Fruit fly (Drosophila melanogaster): ENCODE results near the gene dec.

The dec gene

dm6 chrX:7908239-7909068 is 35.4 kb upstream of the dec start, which contains the start of the genes dpr14 and spidey:
TSS of gene dpr14 (minus strand) at chrX:7908286.
TSS of gene spidey (plus strand) at chrX:7908931.
- TF ChIP-seq CG11617 (GFP tag; optimal IDR thresholded peaks at IDR 0.05) (peak; percentile 89), pad (GFP tag; optimal IDR thresholded peaks at IDR 0.05) (peak; percentile 99), tj (GFP tag; optimal IDR thresholded peaks at IDR 0.05) (no peak), CG33017 (tag; optimal IDR thresholded peaks at IDR 0.05) (peak; percentile 78), CG7101 (tag; optimal IDR thresholded peaks at IDR 0.05) (peak; percentile 92), bab1 (GFP tag; optimal IDR thresholded peaks at IDR 0.05) (peak; percentile 88), CG7045 (GFP tag; optimal IDR thresholded peaks at IDR 0.05) (peak; percentile 81), CG14711 (tag; optimal IDR thresholded peaks at IDR 0.05) (peak; percentile 87), CG5204 (GFP tag; optimal IDR thresholded peaks at IDR 0.05) (no peak), CG1620 (GFP tag; optimal IDR thresholded peaks at IDR 0.05) (peak; percentile 86), Mnt (GFP tag; optimal IDR thresholded peaks at IDR 0.05) (peak; percentile 84), CG12768 (GFP tag; optimal IDR thresholded peaks at IDR 0.05) (peak; percentile 84), ovo (GFP tag; optimal IDR thresholded peaks at IDR 0.05) (peak; percentile 99), cnc (optimal IDR thresholded peaks at IDR 0.05) (no peak), Crg-1 (GFP tag; optimal IDR thresholded peaks at IDR 0.05) (peak; percentile 71), Clk (GFP tag; optimal IDR thresholded peaks at IDR 0.05) (peak; percentile 72), toe (GFP tag; optimal IDR thresholded peaks at IDR 0.05) (peak; percentile 69), Hr96 (GFP tag; optimal IDR thresholded peaks at IDR 0.05) (peak; percentile 95), kay (GFP tag; ENCODE audit: borderline replicate concordance) (peak; percentile 2), cic (GFP tag; optimal IDR thresholded peaks at IDR 0.05) (peak; percentile 55)

dm6 chrX:7901153-7902038 is 28.4 kb upstream of the dec start, which contains the start of the genes RpS6 and bys:
TSS of gene RpS6 (minus strand) at chrX:7901331.
TSS of gene bys (plus strand) at chrX:7901880.
- peak; percentile 54 for TF ChIP-seq pad (GFP tag; optimal IDR thresholded peaks at IDR 0.05)
- peak; percentile 40 for TF ChIP-seq CG33017 (tag; optimal IDR thresholded peaks at IDR 0.05)
- TF ChIP-seq CG12768 (GFP tag; optimal IDR thresholded peaks at IDR 0.05) = peak; percentile 13
- no peak for TF ChIP-seq Clk (GFP tag; optimal IDR thresholded peaks at IDR 0.05)
- TF ChIP-seq Mnt (GFP tag; optimal IDR thresholded peaks at IDR 0.05) = peak; percentile 99
- TF ChIP-seq cnc (optimal IDR thresholded peaks at IDR 0.05) = no peak
- peak; percentile 62 for TF ChIP-seq CG14711 (tag; optimal IDR thresholded peaks at IDR 0.05)
- TF ChIP-seq CG5204 (GFP tag; optimal IDR thresholded peaks at IDR 0.05) = no peak
- peak; percentile 39 for TF ChIP-seq tj (GFP tag; optimal IDR thresholded peaks at IDR 0.05)
- no peak for TF ChIP-seq CG7045 (GFP tag; optimal IDR thresholded peaks at IDR 0.05)
- peak; percentile 6 for TF ChIP-seq ovo (GFP tag; optimal IDR thresholded peaks at IDR 0.05)
- TF ChIP-seq cic (GFP tag; optimal IDR thresholded peaks at IDR 0.05) = no peak
- peak; percentile 69 for TF ChIP-seq CG7101 (tag; optimal IDR thresholded peaks at IDR 0.05)
- peak; percentile 83 for TF ChIP-seq Hr96 (GFP tag; optimal IDR thresholded peaks at IDR 0.05)
- TF ChIP-seq kay (GFP tag; ENCODE audit: borderline replicate concordance) = no peak
- TF ChIP-seq bab1 (GFP tag; optimal IDR thresholded peaks at IDR 0.05) = peak; percentile 84
- peak; percentile 57 for TF ChIP-seq toe (GFP tag; optimal IDR thresholded peaks at IDR 0.05)
- peak; percentile 63 for TF ChIP-seq CG1620 (GFP tag; optimal IDR thresholded peaks at IDR 0.05)
- TF ChIP-seq CG11617 (GFP tag; optimal IDR thresholded peaks at IDR 0.05) = peak; percentile 84
- peak; percentile 20 for TF ChIP-seq Crg-1 (GFP tag; optimal IDR thresholded peaks at IDR 0.05)

- TF ChIP-seq ovo (GFP tag; optimal IDR thresholded peaks at IDR 0.05) = no peak
Measured at dm6 chrX:7900659-7901058, 27.6 kb upstream of the dec start.

- TF ChIP-seq pad (GFP tag; optimal IDR thresholded peaks at IDR 0.05) = peak; percentile 46
- peak; percentile 44 for TF ChIP-seq Crg-1 (GFP tag; optimal IDR thresholded peaks at IDR 0.05)
- no peak for TF ChIP-seq kay (GFP tag; ENCODE audit: borderline replicate concordance)
- TF ChIP-seq toe (GFP tag; optimal IDR thresholded peaks at IDR 0.05) = peak; percentile 55
- TF ChIP-seq cnc (optimal IDR thresholded peaks at IDR 0.05) = no peak
- TF ChIP-seq ovo (GFP tag; optimal IDR thresholded peaks at IDR 0.05) = peak; percentile 42
- TF ChIP-seq Hr96 (GFP tag; optimal IDR thresholded peaks at IDR 0.05) = peak; percentile 32
- TF ChIP-seq CG14711 (tag; optimal IDR thresholded peaks at IDR 0.05) = peak; percentile 96
- TF ChIP-seq CG7045 (GFP tag; optimal IDR thresholded peaks at IDR 0.05) = peak; percentile 11
- TF ChIP-seq CG12768 (GFP tag; optimal IDR thresholded peaks at IDR 0.05) = no peak
- TF ChIP-seq Clk (GFP tag; optimal IDR thresholded peaks at IDR 0.05) = no peak
- TF ChIP-seq Mnt (GFP tag; optimal IDR thresholded peaks at IDR 0.05) = peak; percentile 75
- peak; percentile 40 for TF ChIP-seq CG5204 (GFP tag; optimal IDR thresholded peaks at IDR 0.05)
- TF ChIP-seq CG7101 (tag; optimal IDR thresholded peaks at IDR 0.05) = peak; percentile 76
- TF ChIP-seq CG1620 (GFP tag; optimal IDR thresholded peaks at IDR 0.05) = peak; percentile 81
- no peak for TF ChIP-seq CG33017 (tag; optimal IDR thresholded peaks at IDR 0.05)
- TF ChIP-seq CG11617 (GFP tag; optimal IDR thresholded peaks at IDR 0.05) = peak; percentile 67
- peak; percentile 61 for TF ChIP-seq tj (GFP tag; optimal IDR thresholded peaks at IDR 0.05)
- TF ChIP-seq cic (GFP tag; optimal IDR thresholded peaks at IDR 0.05) = no peak
- peak; percentile 80 for TF ChIP-seq bab1 (GFP tag; optimal IDR thresholded peaks at IDR 0.05)
Measured at dm6 chrX:7893411-7894122, 20.5 kb upstream of the dec start, which contains the start of the genes CG45089, ND-MNLL and p115. TSS of gene CG45089 (minus strand) at chrX:7893798. TSS of gene ND-MNLL (minus strand) at chrX:7893798. TSS of gene p115 (plus strand) at chrX:7894031.

Measured in whole organism, adult.